Worm (Caenorhabditis elegans) whole organism, L1 larva: Measurements from ENCODE around the gene sptl-1.
A peak's percentile ranks its signal among the peaks of the same experiment; 100 is the strongest.

Experiments used
- C04F5.9 ChIP-seq: sonication (generic microtip); optimal IDR thresholded peaks from 2 replicates; lab custom pipeline; 2016; ENCODE audit warnings: missing genetic modification characterization, missing compliant biosample characterization
- C16A3.4 ChIP-seq: fragments of 150-350 bp; optimal IDR thresholded peaks from 2 replicates; lab custom pipeline; 2014; ENCODE audit warnings: missing biosample characterization, missing genetic modification characterization
- F16B12.6 ChIP-seq: fragments of 150-350 bp; optimal IDR thresholded peaks from 2 replicates; lab custom pipeline; 2014; ENCODE audit warnings: missing biosample characterization, missing genetic modification characterization
- Y116A8C.19 ChIP-seq: sonication (generic microtip); optimal IDR thresholded peaks from 2 replicates; lab custom pipeline; 2016; ENCODE audit warnings: missing compliant biosample characterization, missing genetic modification characterization, borderline replicate concordance
- aha-1 ChIP-seq: fragments of 150-350 bp; optimal IDR thresholded peaks from 2 replicates; lab custom pipeline; 2014; ENCODE audit warnings: missing biosample characterization, missing genetic modification characterization
- alr-1 ChIP-seq: fragments of 200-800 bp; sonication (Bioruptor generic); optimal IDR thresholded peaks from 2 replicates; lab custom pipeline; 2018; ENCODE audit warnings: borderline replicate concordance, mild to moderate bottlenecking, missing genetic modification characterization, missing compliant biosample characterization
- ama-1 ChIP-seq: fragments of 150-350 bp; optimal IDR thresholded peaks from 2 replicates; lab custom pipeline; 2014
- blmp-1 ChIP-seq: fragments of 150-350 bp; optimal IDR thresholded peaks from 2 replicates; lab custom pipeline; 2014; ENCODE audit warnings: missing biosample characterization, missing genetic modification characterization
- ceh-82 ChIP-seq, 3 experiments: fragments of 150-350 bp in 1 of 3; sonication (generic microtip) in 2 of 3; optimal IDR thresholded peaks; 2 replicates each; lab custom pipeline; 2014 to 2017; ENCODE audit warnings: missing biosample characterization in 3 of 3, missing genetic modification characterization in 3 of 3
- ceh-88 ChIP-seq: fragments of 200-800 bp; sonication (Bioruptor generic); IDR thresholded peaks from 2 replicates; pipeline ENCODE4 v1.3.6; 2022; ENCODE audit warnings: missing genetic modification characterization, missing compliant biosample characterization
- ceh-90 ChIP-seq: sonication (generic microtip); optimal IDR thresholded peaks from 2 replicates; lab custom pipeline; 2016; ENCODE audit warnings: missing genetic modification characterization, missing compliant biosample characterization
- dpl-1 ChIP-seq, 3 experiments: fragments of 150-350 bp in 2 of 3; sonication (generic microtip) in 1 of 3; optimal IDR thresholded peaks; 2 replicates each; lab custom pipeline; 2014 to 2017; ENCODE audit warnings: missing biosample characterization in 3 of 3, missing genetic modification characterization in 3 of 3, missing genetic modification reagents in 3 of 3
- dsc-1 ChIP-seq: sonication (generic microtip); optimal IDR thresholded peaks from 2 replicates; lab custom pipeline; 2016; ENCODE audit warnings: mild to moderate bottlenecking, missing genetic modification characterization, missing compliant biosample characterization
- efl-1 ChIP-seq, 4 experiments: fragments of 150-350 bp; optimal IDR thresholded peaks in 3 of 4; peaks in 1 of 4; 1 replicate in 1 of 4; 2 replicates in 3 of 4; lab custom pipeline; 2014; ENCODE audit warnings: missing biosample characterization in 2 of 4, missing genetic modification characterization in 2 of 4, missing genetic modification reagents in 2 of 4
- efl-3 ChIP-seq: fragments of 200-800 bp; sonication (Bioruptor generic); optimal IDR thresholded peaks from 2 replicates; lab custom pipeline; 2018; ENCODE audit warnings: mild to moderate bottlenecking, missing genetic modification characterization, missing compliant biosample characterization
- egl-13 ChIP-seq: sonication (generic microtip); optimal IDR thresholded peaks from 2 replicates; lab custom pipeline; 2016; ENCODE audit warnings: missing genotype, missing genetic modification reagents, missing genetic modification characterization, missing compliant biosample characterization
- elt-2 ChIP-seq: sonication (generic microtip); optimal IDR thresholded peaks from 2 replicates; lab custom pipeline; 2016; ENCODE audit warnings: missing genetic modification characterization, mild to moderate bottlenecking, inconsistent platforms, missing compliant biosample characterization, missing genetic modification reagents
- elt-3 ChIP-seq, 6 experiments: fragments of 150-350 bp in 1 of 6; sonication (generic microtip); optimal IDR thresholded peaks; 2 replicates each; lab custom pipeline; 2017 to 2018; ENCODE audit warnings: missing biosample characterization in 6 of 6, missing genetic modification characterization in 6 of 6, inconsistent platforms in 1 of 6
- fkh-10 ChIP-seq: sonication (generic microtip); optimal IDR thresholded peaks from 2 replicates; lab custom pipeline; 2017; ENCODE audit warnings: missing biosample characterization, missing genetic modification reagents, missing genetic modification characterization
- hlh-17 ChIP-seq: fragments of 200-800 bp; sonication (Bioruptor generic); optimal IDR thresholded peaks from 2 replicates; lab custom pipeline; 2018; ENCODE audit warnings: missing genetic modification characterization, mild to moderate bottlenecking, missing compliant biosample characterization, moderate library complexity, borderline replicate concordance
- hlh-4 ChIP-seq: sonication (generic microtip); optimal IDR thresholded peaks from 2 replicates; lab custom pipeline; 2016; ENCODE audit warnings: mild to moderate bottlenecking, missing genetic modification characterization, missing compliant biosample characterization
- irx-1 ChIP-seq: sonication (generic microtip); optimal IDR thresholded peaks from 2 replicates; lab custom pipeline; 2016; ENCODE audit warnings: missing genetic modification characterization, missing compliant biosample characterization
- isw-1 ChIP-seq: fragments of 200-800 bp; sonication (Bioruptor generic); IDR thresholded peaks from 2 replicates; pipeline ENCODE4 v1.3.6; 2022; ENCODE audit warnings: missing genetic modification characterization, missing compliant biosample characterization
- lin-14 ChIP-seq: fragments of 200-800 bp; sonication (Bioruptor generic); optimal IDR thresholded peaks from 2 replicates; lab custom pipeline; 2018; ENCODE audit warnings: mild to moderate bottlenecking, missing genetic modification characterization, moderate library complexity, missing compliant biosample characterization
- lin-15B ChIP-seq: fragments of 150-350 bp; sonication (generic microtip); optimal IDR thresholded peaks from 3 replicates; lab custom pipeline; 2014; ENCODE audit warnings: missing biosample characterization, missing genetic modification characterization
- lin-35 ChIP-seq, 2 experiments: fragments of 150-350 bp; optimal IDR thresholded peaks; 2 replicates each; lab custom pipeline; 2014; ENCODE audit warnings: missing biosample characterization in 2 of 2, missing genetic modification characterization in 2 of 2, missing genetic modification reagents in 2 of 2
- lin-39 ChIP-seq: fragments of 150-350 bp; optimal IDR thresholded peaks from 2 replicates; lab custom pipeline; 2014; ENCODE audit warnings: missing biosample characterization, missing genetic modification reagents, missing genetic modification characterization
- mab-9 ChIP-seq: fragments of 200-800 bp; sonication (Bioruptor generic); IDR thresholded peaks from 2 replicates; pipeline ENCODE4 v1.3.6; 2022; ENCODE audit warnings: missing genetic modification reagents, missing genetic modification characterization, missing compliant biosample characterization
- mdl-1 ChIP-seq, 2 experiments: fragments of 150-350 bp; optimal IDR thresholded peaks; 2 replicates each; lab custom pipeline; 2014 to 2017; ENCODE audit warnings: missing biosample characterization in 2 of 2, missing genetic modification characterization in 2 of 2, inconsistent platforms in 1 of 2
- mef-2 ChIP-seq: fragments of 150-350 bp; optimal IDR thresholded peaks from 2 replicates; lab custom pipeline; 2014; ENCODE audit warnings: missing biosample characterization, missing genetic modification characterization
- mep-1 ChIP-seq: fragments of 150-350 bp; optimal IDR thresholded peaks from 2 replicates; lab custom pipeline; 2014; ENCODE audit warnings: missing biosample characterization, missing genetic modification characterization
- nhr-19 ChIP-seq: fragments of 200-800 bp; sonication (Bioruptor generic); conservative IDR thresholded peaks from 2 replicates; pipeline ENCODE4 v1.3.6; 2022; ENCODE audit warnings: missing genetic modification characterization, missing compliant biosample characterization
- nhr-20 ChIP-seq: sonication (generic microtip); optimal IDR thresholded peaks from 2 replicates; lab custom pipeline; 2016; ENCODE audit warnings: mild to moderate bottlenecking, missing genetic modification characterization, missing compliant biosample characterization
- nhr-47 ChIP-seq: sonication (generic microtip); optimal IDR thresholded peaks from 2 replicates; lab custom pipeline; 2016; ENCODE audit warnings: mild to moderate bottlenecking, missing genetic modification characterization, moderate library complexity, missing compliant biosample characterization
- nhr-71 ChIP-seq: sonication (generic microtip); optimal IDR thresholded peaks from 2 replicates; lab custom pipeline; 2016; ENCODE audit warnings: mild to moderate bottlenecking, missing genetic modification characterization, moderate library complexity, missing compliant biosample characterization
- nhr-85 ChIP-seq: sonication (generic microtip); peaks from one replicate; lab custom pipeline; 2016; ENCODE audit warnings: missing genetic modification characterization, inconsistent platforms, missing compliant biosample characterization
- nhr-90 ChIP-seq: sonication (generic microtip); optimal IDR thresholded peaks from 2 replicates; lab custom pipeline; 2016; ENCODE audit warnings: mild to moderate bottlenecking, missing genetic modification characterization, missing compliant biosample characterization; ENCODE audit not compliant: poor library complexity
- pax-3 ChIP-seq: fragments of 200-800 bp; sonication (Bioruptor generic); optimal IDR thresholded peaks from 2 replicates; lab custom pipeline; 2018; ENCODE audit warnings: mild to moderate bottlenecking, missing genetic modification characterization, moderate library complexity, missing compliant biosample characterization
- rnt-1 ChIP-seq: sonication (generic microtip); optimal IDR thresholded peaks from 2 replicates; lab custom pipeline; 2016; ENCODE audit warnings: mild to moderate bottlenecking, missing genetic modification characterization, moderate library complexity, missing compliant biosample characterization
- skn-1 ChIP-seq: fragments of 150-350 bp; optimal IDR thresholded peaks from 2 replicates; lab custom pipeline; 2014; ENCODE audit warnings: missing biosample characterization, missing genetic modification characterization
- snu-23 ChIP-seq: sonication (generic microtip); optimal IDR thresholded peaks from 2 replicates; lab custom pipeline; 2016; ENCODE audit warnings: missing genetic modification characterization, missing compliant biosample characterization
- sox-4 ChIP-seq: sonication (generic microtip); optimal IDR thresholded peaks from 2 replicates; lab custom pipeline; 2016; ENCODE audit warnings: missing genetic modification characterization, missing compliant biosample characterization
- sptf-1 ChIP-seq: fragments of 150-350 bp; optimal IDR thresholded peaks from 2 replicates; lab custom pipeline; 2014; ENCODE audit warnings: missing biosample characterization, missing genetic modification characterization
- sup-37 ChIP-seq: fragments of 200-800 bp; sonication (Bioruptor generic); optimal IDR thresholded peaks from 2 replicates; lab custom pipeline; 2018; ENCODE audit warnings: mild to moderate bottlenecking, missing genetic modification characterization, missing compliant biosample characterization
- swsn-7 ChIP-seq: sonication (generic microtip); optimal IDR thresholded peaks from 2 replicates; lab custom pipeline; 2016; ENCODE audit warnings: missing genetic modification characterization, missing compliant biosample characterization
- tbx-2 ChIP-seq: sonication (generic microtip); optimal IDR thresholded peaks from 2 replicates; lab custom pipeline; 2016; ENCODE audit warnings: missing genetic modification characterization, missing compliant biosample characterization
- tlp-1 ChIP-seq: fragments of 150-350 bp; optimal IDR thresholded peaks from 2 replicates; lab custom pipeline; 2014; ENCODE audit warnings: missing biosample characterization, missing genetic modification characterization
- unc-98 ChIP-seq: fragments of 200-800 bp; sonication (Bioruptor generic); IDR thresholded peaks from 2 replicates; pipeline ENCODE4 v1.3.6; 2022; ENCODE audit warnings: missing genetic modification characterization, missing compliant biosample characterization
- xbp-1 ChIP-seq: sonication (generic microtip); optimal IDR thresholded peaks from 2 replicates; lab custom pipeline; 2016; ENCODE audit warnings: missing genetic modification characterization, missing compliant biosample characterization
- zip-4 ChIP-seq: fragments of 200-800 bp; sonication (Bioruptor generic); optimal IDR thresholded peaks from 2 replicates; lab custom pipeline; 2018; ENCODE audit warnings: mild to moderate bottlenecking, missing genetic modification characterization, moderate library complexity, missing compliant biosample characterization

The sptl-1 gene

DNA sequence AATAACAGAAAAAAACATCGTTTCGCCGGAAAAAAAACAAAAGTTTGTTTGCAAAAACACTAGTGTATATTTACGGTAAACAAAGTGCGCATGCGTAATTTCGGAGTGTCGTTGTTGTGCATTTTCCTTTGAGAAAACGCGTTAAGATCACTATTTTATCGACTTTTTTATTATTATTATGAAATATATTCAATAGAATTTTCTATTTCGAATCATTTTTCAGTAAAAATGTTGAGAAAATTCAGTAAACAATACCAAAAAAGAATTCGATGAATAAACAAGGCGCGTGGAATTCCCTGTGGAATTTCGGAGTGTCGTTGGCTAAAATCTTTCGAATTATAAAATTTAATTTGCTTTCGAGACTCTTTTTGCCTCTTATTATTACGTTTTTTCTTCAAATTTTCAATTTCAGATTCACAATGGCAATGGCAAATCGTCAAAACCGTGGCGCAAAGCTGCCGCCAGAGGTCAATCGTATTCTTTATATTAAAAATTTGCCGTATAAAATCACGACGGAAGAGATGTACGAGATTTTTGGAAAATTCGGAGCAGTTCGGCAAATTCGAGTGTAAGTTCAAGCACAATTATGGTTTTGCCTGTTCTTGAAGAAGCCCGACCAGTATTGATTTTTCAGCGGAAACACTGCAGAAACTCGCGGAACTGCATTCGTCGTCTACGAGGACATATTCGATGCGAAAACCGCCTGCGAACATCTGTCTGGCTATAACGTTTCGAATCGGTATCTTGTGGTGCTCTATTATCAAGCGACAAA lies 46.7 kb downstream of the sptl-1 start, which contains the start of the genes luc-7L3 and sftb-6:
TSS of gene luc-7L3 (minus strand) at position 36 of the 772 bp plus-strand sequence.
TSS of gene sftb-6 (plus strand) at position 413 of the 772 bp plus-strand sequence.
- peak; percentile 74 for TF ChIP-seq xbp-1 (tag; lab: Kevin White, UChicago)
- no peak for TF ChIP-seq tlp-1 (tag; lab: Kevin White, UChicago)
- TF ChIP-seq swsn-7 (tag; lab: Kevin White, UChicago), result peak; percentile 79
- TF ChIP-seq isw-1, result peak; percentile 79
- no peak for TF ChIP-seq efl-3 (GFP tag; lab: Kevin White, UChicago)
- TF ChIP-seq ceh-88 (GFP tag; lab: Robert Waterston, UW), result peak; percentile 67
- TF ChIP-seq lin-39, result peak; percentile 56
- peak; percentile 28 for TF ChIP-seq F16B12.6 (tag; lab: Kevin White, UChicago)
- peak; percentile 50 for TF ChIP-seq skn-1 (tag; lab: Kevin White, UChicago)
- peak; percentile 40 to 68 (median 50) for TF ChIP-seq dpl-1 (GFP tag; optimal IDR thresholded peaks at IDR 0.05; lab: Kevin White, UChicago)
- 0 out of 2 replicates have a peak, but pooled peaks have one; percentile 20 for TF ChIP-seq unc-98 (GFP tag; lab: Robert Waterston, UW)
- TF ChIP-seq C16A3.4 (tag; lab: Kevin White, UChicago), result peak; percentile 49
- no peak for TF ChIP-seq mdl-1 (tag; optimal IDR thresholded peaks at IDR 0.05; lab: Kevin White, UChicago)
- TF ChIP-seq ceh-90 (tag; lab: Kevin White, UChicago), result peak; percentile 44
- no peak for TF ChIP-seq fkh-10 (GFP tag; lab: Kevin White, UChicago)
- TF ChIP-seq nhr-71 (tag; lab: Kevin White, UChicago), result peak; percentile 84
- TF ChIP-seq mef-2 (tag; lab: Kevin White, UChicago), result no peak
- TF ChIP-seq dsc-1 (tag; lab: Kevin White, UChicago), result peak; percentile 61
- peak; percentile 62 for TF ChIP-seq nhr-20 (tag; lab: Kevin White, UChicago)
- TF ChIP-seq tbx-2 (tag; lab: Kevin White, UChicago), result peak; percentile 75
- peak; percentile 54 for TF ChIP-seq C04F5.9 (tag; lab: Kevin White, UChicago)
- TF ChIP-seq efl-1 (optimal IDR thresholded peaks at IDR 0.05; lab: Kevin White, UChicago), result peak; percentile 38 to 48
- TF ChIP-seq efl-1 (GFP tag; optimal IDR thresholded peaks at IDR 0.05 in 1 of 2; lab: Kevin White, UChicago), result peak; percentile 61 to 87
- no peak for TF ChIP-seq lin-14 (GFP tag; lab: Kevin White, UChicago)
- peak; percentile 55 for TF ChIP-seq mep-1 (tag; lab: Kevin White, UChicago)
- TF ChIP-seq mab-9, result peak; percentile 74; the same call in 1 of the 2 replicates
- peak; percentile 58 to 62 for TF ChIP-seq lin-35 (GFP tag; optimal IDR thresholded peaks at IDR 0.05; lab: Kevin White, UChicago)
- peak in 2 of 3 experiments; percentile 25 to 33 for TF ChIP-seq ceh-82 (tag; optimal IDR thresholded peaks at IDR 0.05; lab: Kevin White, UChicago)
- peak; percentile 9 for TF ChIP-seq elt-2 (tag; lab: Kevin White, UChicago)
- peak; percentile 75 for TF ChIP-seq nhr-90 (tag; lab: Kevin White, UChicago)
- TF ChIP-seq nhr-47 (tag; lab: Kevin White, UChicago), result peak; percentile 89
- TF ChIP-seq Y116A8C.19 (tag; lab: Kevin White, UChicago), result no peak
- peak; percentile 50 for TF ChIP-seq sup-37
- TF ChIP-seq rnt-1 (tag; lab: Kevin White, UChicago), result peak; percentile 19
- no peak for TF ChIP-seq sptf-1 (tag; lab: Kevin White, UChicago)
- TF ChIP-seq aha-1 (tag; lab: Kevin White, UChicago), result no peak
- no peak for TF ChIP-seq hlh-17
- peak; percentile 73 for TF ChIP-seq snu-23 (GFP tag; lab: Kevin White, UChicago)
- TF ChIP-seq nhr-85 (tag; lab: Kevin White, UChicago), result peak; percentile 86
- TF ChIP-seq irx-1 (tag; lab: Kevin White, UChicago), result peak; percentile 73
- TF ChIP-seq lin-15B (tag; lab: Kevin White, UChicago), result peak; percentile 28
- peak; percentile 92 for TF ChIP-seq alr-1
- TF ChIP-seq ama-1 (lab: Kevin White, UChicago), result no peak
- peak; percentile 55 for TF ChIP-seq zip-4 (GFP tag; lab: Kevin White, UChicago)
- TF ChIP-seq hlh-4 (tag; lab: Kevin White, UChicago), result no peak
- peak; percentile 55 for TF ChIP-seq egl-13 (tag; lab: Kevin White, UChicago)
- peak; percentile 65 for TF ChIP-seq sox-4 (tag; lab: Kevin White, UChicago)
- no peak for TF ChIP-seq elt-3 (tag; optimal IDR thresholded peaks at IDR 0.05; lab: Kevin White, UChicago)
- peak; percentile 75 for TF ChIP-seq nhr-19 (GFP tag; lab: Robert Waterston, UW)
- TF ChIP-seq pax-3 (tag; lab: Kevin White, UChicago), result peak; percentile 46
- peak; percentile 22 for TF ChIP-seq blmp-1
